Worm (Caenorhabditis elegans) whole organism, midembryonic: Measurements from ENCODE around the gene C05D10.4.

Experiments used
- T22C8.4 ChIP-seq: fragments of 200-800 bp; sonication (Bioruptor generic); IDR thresholded peaks from 2 replicates; pipeline ENCODE4 v1.3.6; 2022; ENCODE audit warnings: missing genetic modification characterization, missing compliant biosample characterization
- cog-1 ChIP-seq: sonication (generic microtip); optimal IDR thresholded peaks from 2 replicates; lab custom pipeline; 2016; ENCODE audit warnings: missing genetic modification characterization, missing compliant biosample characterization
- flt-1 ChIP-seq: fragments of 200-800 bp; sonication (Bioruptor generic); IDR thresholded peaks from 2 replicates; pipeline ENCODE4 v1.3.6; 2022; ENCODE audit warnings: missing genetic modification characterization, missing compliant biosample characterization
- med-1 ChIP-seq: sonication (generic microtip); optimal IDR thresholded peaks from 2 replicates; lab custom pipeline; 2017; ENCODE audit warnings: missing genetic modification characterization, mild to moderate bottlenecking, missing compliant biosample characterization, antibody characterized with exemption, missing genetic modification reagents; ENCODE audit not compliant: insufficient read depth
- ref-1 ChIP-seq: fragments of 200-800 bp; sonication (Bioruptor generic); conservative IDR thresholded peaks from 2 replicates; pipeline ENCODE4 v1.3.6; 2022; ENCODE audit warnings: missing genetic modification reagents, missing genetic modification characterization, missing compliant biosample characterization
- tab-1 ChIP-seq: fragments of 200-800 bp; sonication (Bioruptor generic); IDR thresholded peaks from 2 replicates; pipeline ENCODE4 v1.3.6; 2022; ENCODE audit warnings: missing genetic modification characterization, missing compliant biosample characterization
- ztf-23 ChIP-seq: fragments of 200-800 bp; sonication (Bioruptor generic); IDR thresholded peaks from 2 replicates; pipeline ENCODE4 v1.3.6; 2022; ENCODE audit warnings: missing genetic modification reagents, missing genetic modification characterization, missing compliant biosample characterization
- ztf-29 ChIP-seq: fragments of 200-800 bp; sonication (Bioruptor generic); IDR thresholded peaks from 2 replicates; pipeline ENCODE4 v1.3.6; 2022; ENCODE audit warnings: missing genetic modification reagents, missing genetic modification characterization, missing compliant biosample characterization

DNA sequence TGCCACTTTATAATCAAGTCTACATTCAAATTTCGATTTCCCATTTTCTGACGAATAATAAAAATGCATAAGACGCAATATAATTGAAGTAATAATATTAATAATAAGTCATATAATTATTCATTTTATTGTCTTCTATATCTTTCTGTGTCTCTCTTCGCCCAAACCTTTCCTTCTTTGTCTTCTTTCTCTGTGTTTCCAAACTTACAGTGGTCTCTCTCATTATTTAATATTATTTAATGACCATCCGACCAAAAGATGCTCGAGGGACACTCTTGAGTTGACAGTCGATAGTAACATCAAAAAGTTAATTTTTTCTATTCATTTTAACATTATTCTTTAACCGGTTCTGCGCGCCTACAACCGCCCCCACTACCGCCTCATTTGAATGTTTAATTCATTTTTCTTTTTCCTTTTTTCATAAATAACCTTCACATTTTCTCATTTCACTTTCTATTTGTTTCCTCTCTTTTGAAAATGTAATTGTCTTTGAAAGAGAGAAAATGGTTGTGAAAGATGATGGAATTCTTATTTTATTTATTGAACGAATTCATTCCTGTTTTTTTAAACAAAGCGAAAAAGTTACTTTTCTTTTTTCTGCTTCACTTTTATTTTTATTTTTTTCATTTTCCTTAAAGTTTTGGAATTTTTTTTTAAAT is 28.9 kb downstream of the C05D10.4 start:
- TF ChIP-seq cog-1 (tag; lab: Kevin White, UChicago) (peak; percentile 8), flt-1 (GFP tag; lab: Robert Waterston, UW) (no peak), T22C8.4 (GFP tag; lab: Robert Waterston, UW) (no peak), ztf-29 (GFP tag; lab: Robert Waterston, UW) (no peak), tab-1 (GFP tag; lab: Robert Waterston, UW) (no peak), ref-1 (GFP tag; lab: Robert Waterston, UW) (no peak), med-1 (GFP tag; lab: Kevin White, UChicago) (no peak), ztf-23 (GFP tag; lab: Robert Waterston, UW) (no peak)
